Fruit fly (Drosophila melanogaster): Measurements from ENCODE around the gene CG14022.

Gene CG14022

DNA sequence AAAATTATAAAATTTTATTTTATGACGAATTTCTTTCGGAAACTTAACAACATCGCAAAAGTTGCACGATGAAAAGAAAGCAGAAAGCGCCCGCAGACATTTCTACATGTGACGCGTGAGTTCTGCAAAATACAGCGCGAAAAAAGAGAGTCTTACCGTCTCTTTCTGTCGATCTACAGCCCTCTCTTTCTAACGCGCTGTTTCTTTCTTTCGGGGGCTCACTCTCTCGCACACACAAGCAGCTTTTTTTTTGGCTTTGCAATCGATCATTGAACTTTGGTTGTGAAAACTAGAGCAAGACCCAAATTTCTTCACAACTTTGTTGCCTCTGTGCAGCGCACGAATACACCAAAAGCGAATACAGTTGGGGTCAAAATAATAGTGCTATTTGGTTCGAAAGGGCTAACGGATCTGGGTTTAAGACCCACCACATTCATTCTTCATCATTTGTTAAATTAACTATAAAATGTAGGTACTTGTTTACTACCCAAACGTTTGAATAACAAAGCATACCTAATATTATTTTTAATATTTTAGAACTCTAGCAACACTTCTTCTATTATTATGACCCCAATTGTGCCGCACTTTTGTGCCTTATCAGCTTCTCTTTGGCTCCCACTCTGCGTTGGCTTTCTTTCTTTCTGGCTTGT is 29.6 kb downstream of the CG14022 start (continued):
- peak; percentile 6 for TF ChIP-seq CG3032 (tag; optimal IDR thresholded peaks at IDR 0.05)
- TF ChIP-seq CG6792 (GFP tag; optimal IDR thresholded peaks at IDR 0.05) = peak; percentile 78
- peak; percentile 76 for TF ChIP-seq topi (GFP tag; optimal IDR thresholded peaks at IDR 0.05)
- peak; percentile 40 for TF ChIP-seq CG10631 (GFP tag; optimal IDR thresholded peaks at IDR 0.05)
- TF ChIP-seq Ets21C (GFP tag; optimal IDR thresholded peaks at IDR 0.05) = peak; percentile 73
- TF ChIP-seq Sox14 (GFP tag; optimal IDR thresholded peaks at IDR 0.05) = peak; percentile 77
- peak; percentile 91 for TF ChIP-seq esn (GFP tag; optimal IDR thresholded peaks at IDR 0.05)
- TF ChIP-seq CG8119 (GFP tag; IDR thresholded peaks at IDR 0.05) = peak; percentile 70
- peak; percentile 76 for TF ChIP-seq CG32006 (GFP tag; optimal IDR thresholded peaks at IDR 0.05)
- TF ChIP-seq CG31627 (GFP tag; optimal IDR thresholded peaks at IDR 0.05) = peak; percentile 73
- TF ChIP-seq vri (GFP tag; optimal IDR thresholded peaks at IDR 0.05) = no peak
- peak; percentile 38 for TF ChIP-seq CG7368 (GFP tag; optimal IDR thresholded peaks at IDR 0.05)
- TF ChIP-seq CG10669 (GFP tag; optimal IDR thresholded peaks at IDR 0.05) = no peak

DNA sequence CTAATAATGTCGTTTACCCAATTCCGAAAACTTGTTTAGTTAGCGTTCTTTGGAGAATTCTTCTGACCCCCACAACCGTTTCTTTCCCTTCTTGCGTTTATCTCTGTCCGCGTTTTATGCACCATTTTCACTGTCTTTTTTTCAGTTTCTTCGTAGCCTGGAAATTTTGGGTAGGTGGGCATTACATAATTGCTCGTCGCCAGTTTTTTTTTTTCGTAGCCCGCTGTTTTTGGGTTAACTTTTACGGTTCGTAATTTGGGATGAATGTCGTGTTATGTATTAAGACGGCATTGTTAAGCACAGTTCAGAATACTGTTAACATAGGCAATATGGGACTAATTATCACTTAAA is 30.7 kb downstream of the CG14022 start:
- no peak for TF ChIP-seq spab (GFP tag; optimal IDR thresholded peaks at IDR 0.05)
- TF ChIP-seq CG34406 (GFP tag; optimal IDR thresholded peaks at IDR 0.05) = no peak
- no peak for TF ChIP-seq CG31627 (GFP tag; optimal IDR thresholded peaks at IDR 0.05)
- no peak for TF ChIP-seq Sox14 (GFP tag; optimal IDR thresholded peaks at IDR 0.05)
- TF ChIP-seq Ets96B (tag; optimal IDR thresholded peaks at IDR 0.05) = no peak
- no peak for TF ChIP-seq OdsH (GFP tag; optimal IDR thresholded peaks at IDR 0.05)
- TF ChIP-seq CG4318 (GFP tag; optimal IDR thresholded peaks at IDR 0.05) = no peak
- no peak for TF ChIP-seq Hr38 (GFP tag; optimal IDR thresholded peaks at IDR 0.05)
- TF ChIP-seq cyc (GFP tag; optimal IDR thresholded peaks at IDR 0.05) = no peak
- no peak for TF ChIP-seq Hr39 (GFP tag; optimal IDR thresholded peaks at IDR 0.05)
- TF ChIP-seq dsx (GFP tag; optimal IDR thresholded peaks at IDR 0.05; ENCODE audit: poor library complexity, severe bottlenecking) = no peak
- no peak for TF ChIP-seq salr (GFP tag; optimal IDR thresholded peaks at IDR 0.05)
- TF ChIP-seq achi (GFP tag; optimal IDR thresholded peaks at IDR 0.05) = no peak
- no peak for TF ChIP-seq CG6276 (GFP tag; optimal IDR thresholded peaks at IDR 0.05)
- TF ChIP-seq Met (GFP tag; optimal IDR thresholded peaks at IDR 0.05) = no peak

DNA sequence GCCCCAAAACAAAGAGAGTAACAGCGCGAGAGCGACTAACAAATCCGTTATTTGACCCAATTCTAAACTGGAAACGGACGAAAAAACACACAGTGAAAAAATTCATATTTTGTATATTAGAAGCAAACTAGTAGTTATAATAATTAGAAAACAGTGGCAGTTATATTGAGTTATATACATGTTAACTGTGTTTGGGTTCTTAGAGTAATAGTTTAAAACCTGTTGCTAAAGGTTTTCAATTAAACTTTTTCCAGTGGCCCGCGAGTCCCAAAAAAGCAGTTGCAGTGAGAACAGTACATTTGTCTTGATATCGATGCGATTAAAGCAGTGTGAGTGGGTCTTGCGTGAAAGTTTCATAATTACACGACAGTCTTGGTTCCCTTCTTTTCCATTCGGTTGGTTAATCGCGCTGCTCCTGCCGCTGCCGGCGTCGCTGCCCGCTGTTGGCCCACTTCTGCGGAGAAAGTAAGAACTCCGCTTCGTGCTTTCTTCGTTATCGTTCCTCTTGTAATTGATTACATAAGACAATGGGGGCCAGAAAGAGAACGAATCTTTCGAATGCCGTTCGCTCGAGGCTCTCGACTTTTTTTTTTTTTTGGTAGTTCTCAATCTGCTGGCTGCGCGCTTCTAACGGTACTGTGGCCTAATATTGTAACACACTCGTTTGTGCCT is 31.3 kb downstream of the CG14022 start:
- peak; percentile 44 for TF ChIP-seq CG6276 (GFP tag; optimal IDR thresholded peaks at IDR 0.05)
- peak; percentile 91 for TF ChIP-seq CG6854 (GFP tag; optimal IDR thresholded peaks at IDR 0.05)
- TF ChIP-seq fkh (GFP tag; optimal IDR thresholded peaks at IDR 0.05) = no peak
- TF ChIP-seq Hr4 (GFP tag; optimal IDR thresholded peaks at IDR 0.05) = peak; percentile 21
- TF ChIP-seq CG1621 (tag; optimal IDR thresholded peaks at IDR 0.05) = no peak
- peak; percentile 85 for TF ChIP-seq pdm3 (GFP tag; optimal IDR thresholded peaks at IDR 0.05)
- TF ChIP-seq CG4318 (GFP tag; optimal IDR thresholded peaks at IDR 0.05) = peak; percentile 35
- no peak for TF ChIP-seq dsx (GFP tag; optimal IDR thresholded peaks at IDR 0.05; ENCODE audit: poor library complexity, severe bottlenecking)
- TF ChIP-seq salr (GFP tag; optimal IDR thresholded peaks at IDR 0.05) = no peak
- TF ChIP-seq CG15336 (GFP tag; IDR thresholded peaks at IDR 0.05) = peak; percentile 73
- TF ChIP-seq Eip93F (GFP tag; optimal IDR thresholded peaks at IDR 0.05) = peak; percentile 84
- no peak for TF ChIP-seq CG3032 (tag; optimal IDR thresholded peaks at IDR 0.05)
- TF ChIP-seq esn (GFP tag; optimal IDR thresholded peaks at IDR 0.05) = peak; percentile 96
- TF ChIP-seq spab (GFP tag; optimal IDR thresholded peaks at IDR 0.05) = no peak
- TF ChIP-seq CG32006 (GFP tag; optimal IDR thresholded peaks at IDR 0.05) = peak; percentile 80
- TF ChIP-seq Eip75B (GFP tag; optimal IDR thresholded peaks at IDR 0.05) = peak; percentile 85
- peak; percentile 81 for TF ChIP-seq CG11902 (GFP tag; optimal IDR thresholded peaks at IDR 0.05)
- TF ChIP-seq Met (GFP tag; optimal IDR thresholded peaks at IDR 0.05) = peak; percentile 95
- peak; percentile 71 for TF ChIP-seq Sox15 (GFP tag; optimal IDR thresholded peaks at IDR 0.05)
- peak; percentile 93 for TF ChIP-seq Blimp-1 (GFP tag; optimal IDR thresholded peaks at IDR 0.05)
- TF ChIP-seq Eip78C (GFP tag) = peak; percentile 88
- peak; percentile 61 for TF ChIP-seq achi (GFP tag; optimal IDR thresholded peaks at IDR 0.05)
- TF ChIP-seq CG8319 (GFP tag; optimal IDR thresholded peaks at IDR 0.05) = peak; percentile 54
- TF ChIP-seq Ets21C (GFP tag; optimal IDR thresholded peaks at IDR 0.05) = peak; percentile 92
- peak; percentile 36 for TF ChIP-seq dac (GFP tag; optimal IDR thresholded peaks at IDR 0.05)
- peak; percentile 72 for TF ChIP-seq CG6163 (GFP tag; IDR thresholded peaks at IDR 0.05)
- peak; percentile 94 for TF ChIP-seq CG31627 (GFP tag; optimal IDR thresholded peaks at IDR 0.05)
- TF ChIP-seq CG10631 (GFP tag; optimal IDR thresholded peaks at IDR 0.05) = no peak
- peak; percentile 98 for TF ChIP-seq svp (GFP tag)
- TF ChIP-seq Hr38 (GFP tag; optimal IDR thresholded peaks at IDR 0.05) = no peak
- peak; percentile 91 for TF ChIP-seq lz (GFP tag; optimal IDR thresholded peaks at IDR 0.05)
- TF ChIP-seq CG6808 (GFP tag; optimal IDR thresholded peaks at IDR 0.05) = no peak
- TF ChIP-seq Gug (GFP tag; IDR thresholded peaks at IDR 0.05) = no peak
